Fruit fly (Drosophila melanogaster) whole organism, pupa: ENCODE data around the gene CG9917.

Source experiments
- CG10348 ChIP-seq: fragments of 200-800 bp; sonication (Bioruptor generic); IDR thresholded peaks from 2 replicates; pipeline ENCODE4 v1.3.6; 2022; ENCODE audit warnings: missing biosample characterization, missing genetic modification characterization
- CG12605 ChIP-seq: fragments of 200-800 bp; sonication (Bioruptor generic); IDR thresholded peaks from 2 replicates; pipeline ENCODE4 v1.3.6; 2022; ENCODE audit warnings: missing biosample characterization, missing genetic modification characterization
- CG13204 ChIP-seq: fragments of 200-800 bp; sonication (Bioruptor generic); optimal IDR thresholded peaks from 2 replicates; lab custom pipeline; 2018; ENCODE audit warnings: missing biosample characterization, mild to moderate bottlenecking, missing genetic modification characterization, moderate library complexity
- CG14655 ChIP-seq: fragments of 200-800 bp; sonication (Bioruptor generic); optimal IDR thresholded peaks from 3 replicates; lab custom pipeline; 2017; ENCODE audit warnings: mild to moderate bottlenecking, missing biosample characterization, missing genetic modification reagents, missing genetic modification characterization
- CG15710 ChIP-seq: fragments of 200-800 bp; sonication (Bioruptor generic); optimal IDR thresholded peaks from 2 replicates; lab custom pipeline; 2018; ENCODE audit warnings: missing biosample characterization, mild to moderate bottlenecking, missing genetic modification characterization, moderate library complexity
- CG17806 ChIP-seq: fragments of 200-800 bp; sonication (Bioruptor generic); optimal IDR thresholded peaks from 2 replicates; lab custom pipeline; 2018; ENCODE audit warnings: missing biosample characterization, mild to moderate bottlenecking, missing genetic modification characterization, moderate library complexity
- CG32121 ChIP-seq: fragments of 200-800 bp; sonication (Bioruptor generic); IDR thresholded peaks from 2 replicates; pipeline ENCODE4 v1.3.6; 2022; ENCODE audit warnings: missing biosample characterization, missing genetic modification characterization
- CG34367 ChIP-seq: fragments of 200-800 bp; sonication (Bioruptor generic); optimal IDR thresholded peaks from 2 replicates; lab custom pipeline; 2018; ENCODE audit warnings: missing biosample characterization, mild to moderate bottlenecking, missing genetic modification characterization
- CG4496 ChIP-seq: fragments of 200-800 bp; sonication (Bioruptor generic); IDR thresholded peaks from 3 replicates; pipeline ENCODE4 v1.3.6; 2022; ENCODE audit warnings: missing biosample characterization, missing genetic modification characterization
- CG8159 ChIP-seq: fragments of 200-800 bp; sonication (Bioruptor generic); optimal IDR thresholded peaks from 3 replicates; lab custom pipeline; 2018; ENCODE audit warnings: missing biosample characterization, mild to moderate bottlenecking, missing genetic modification characterization, moderate library complexity
- CG8301 ChIP-seq: fragments of 200-800 bp; sonication (Bioruptor generic); optimal IDR thresholded peaks from 2 replicates; lab custom pipeline; 2018; ENCODE audit warnings: missing biosample characterization, mild to moderate bottlenecking, missing genetic modification characterization
- CG9948 ChIP-seq: fragments of 200-800 bp; sonication (Bioruptor generic); optimal IDR thresholded peaks from 2 replicates; lab custom pipeline; 2018; ENCODE audit warnings: missing biosample characterization, mild to moderate bottlenecking, missing genetic modification characterization, moderate library complexity
- D1 ChIP-seq: fragments of 200-800 bp; sonication (Bioruptor generic); optimal IDR thresholded peaks from 2 replicates; lab custom pipeline; 2018; ENCODE audit warnings: missing biosample characterization, mild to moderate bottlenecking, missing genetic modification characterization, moderate library complexity
- EcR ChIP-seq: fragments of 200-800 bp; sonication (Bioruptor generic); optimal IDR thresholded peaks from 3 replicates; lab custom pipeline; 2019; ENCODE audit warnings: missing biosample characterization, missing genetic modification characterization, mild to moderate bottlenecking, moderate library complexity, missing genetic modification reagents
- Ets98B ChIP-seq: fragments of 200-800 bp; sonication (Bioruptor generic); IDR thresholded peaks from 2 replicates; pipeline ENCODE4 v1.3.6; 2022; ENCODE audit warnings: missing biosample characterization, missing genetic modification characterization
- Pif1A ChIP-seq: fragments of 200-800 bp; sonication (Bioruptor generic); optimal IDR thresholded peaks from 3 replicates; lab custom pipeline; 2016; ENCODE audit warnings: missing biosample characterization, missing genetic modification characterization
- Pif1B ChIP-seq: fragments of 200-800 bp; sonication (Bioruptor generic); optimal IDR thresholded peaks from 3 replicates; lab custom pipeline; 2016; ENCODE audit warnings: missing biosample characterization, missing genetic modification characterization
- Snoo ChIP-seq: fragments of 200-800 bp; sonication (Bioruptor generic); optimal IDR thresholded peaks from 3 replicates; lab custom pipeline; 2017; ENCODE audit warnings: missing biosample characterization, mild to moderate bottlenecking, missing genetic modification characterization, inconsistent platforms
- fd96Ca ChIP-seq: fragments of 200-800 bp; sonication (Bioruptor generic); IDR thresholded peaks from 3 replicates; pipeline ENCODE4 v1.3.6; 2022; ENCODE audit warnings: missing biosample characterization, missing genetic modification characterization
- gl ChIP-seq: fragments of 200-800 bp; sonication (Bioruptor generic); optimal IDR thresholded peaks from 2 replicates; lab custom pipeline; 2018; ENCODE audit warnings: missing biosample characterization, mild to moderate bottlenecking, missing genetic modification characterization
- rn ChIP-seq: fragments of 200-800 bp; sonication (Bioruptor generic); IDR thresholded peaks from 2 replicates; pipeline ENCODE4 v1.3.6; 2022; ENCODE audit warnings: missing biosample characterization, missing genetic modification characterization

CG9917 gene

dm6 chrX:16323536-16323935, 505 bp upstream of the CG9917 start:
- TF ChIP-seq CG8301 (tag; lab: Kevin White, UChicago) (no peak), CG4496 (GFP tag; lab: Robert Waterston, UW) (no peak), CG12605 (no peak), CG10348 (GFP tag; lab: Robert Waterston, UW) (no peak), CG8159 (tag; lab: Kevin White, UChicago) (no peak), gl (tag; lab: Kevin White, UChicago) (no peak), EcR (GFP tag; lab: Kevin White, UChicago) (no peak), Ets98B (GFP tag; lab: Robert Waterston, UW) (no peak), CG34367 (tag; lab: Kevin White, UChicago) (no peak), fd96Ca (GFP tag; lab: Robert Waterston, UW) (no peak), D1 (tag; lab: Kevin White, UChicago) (no peak), CG9948 (no peak)

dm6 chrX:16321037-16321436, 2.0 kb downstream of the CG9917 start:
- TF ChIP-seq Pif1B (GFP tag; lab: Kevin White, UChicago) (no peak), CG34367 (tag; lab: Kevin White, UChicago) (no peak), gl (tag; lab: Kevin White, UChicago) (no peak)
- TF ChIP-seq, all 21 proteins: peak for 0

DNA sequence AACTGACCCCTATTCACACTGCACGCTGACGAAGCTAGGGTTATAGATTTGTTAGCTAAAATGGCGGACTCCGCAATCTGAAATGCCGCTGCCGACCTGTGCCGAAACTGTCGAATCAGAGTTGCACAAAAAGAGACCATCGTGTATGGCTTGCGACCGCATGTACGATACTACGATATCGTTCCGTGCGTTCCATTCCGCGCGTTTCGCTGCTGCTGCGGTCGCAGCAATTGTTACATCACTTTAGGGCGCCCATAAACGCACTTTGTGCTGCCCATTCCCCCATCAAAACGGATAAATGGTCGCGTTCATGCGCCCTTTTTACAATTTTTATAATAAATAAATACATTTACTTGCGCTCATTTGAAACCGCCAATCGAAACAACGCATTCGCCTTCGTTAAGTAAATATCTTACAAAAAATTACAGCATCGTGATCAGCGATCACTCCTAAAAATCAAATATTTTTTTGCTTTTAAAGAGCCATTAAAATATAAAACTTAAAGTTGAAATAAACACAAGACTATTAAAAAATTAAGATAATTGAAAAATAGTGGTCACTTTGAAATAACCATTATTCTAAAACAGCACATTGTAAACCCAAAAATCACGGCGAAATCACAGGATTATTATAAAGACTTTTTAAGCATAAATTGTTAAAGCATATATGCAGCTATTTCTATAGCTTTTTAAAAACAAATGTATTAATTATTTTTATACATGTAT, 2.7 kb downstream of the CG9917 start, which contains the start of gene Cyp1:
Gene Cyp1, minus strand, starts transcription at position 174 of the 725 bp plus-strand sequence.
- TF ChIP-seq rn (GFP tag; lab: Robert Waterston, UW) (no peak), fd96Ca (GFP tag; lab: Robert Waterston, UW) (peak; percentile 59; the same call in 2 of the 3 replicates), Ets98B (GFP tag; lab: Robert Waterston, UW) (peak; percentile 42), CG13204 (GFP tag; lab: Kevin White, UChicago) (no peak), CG10348 (GFP tag; lab: Robert Waterston, UW) (no peak), EcR (GFP tag; lab: Kevin White, UChicago) (peak; percentile 6), CG34367 (tag; lab: Kevin White, UChicago) (no peak), CG4496 (GFP tag; lab: Robert Waterston, UW) (peak; percentile 45; the same call in 1 of the 3 replicates), CG15710 (tag; lab: Kevin White, UChicago) (no peak), CG14655 (no peak), D1 (tag; lab: Kevin White, UChicago) (no peak), Pif1A (GFP tag; lab: Kevin White, UChicago) (no peak), gl (tag; lab: Kevin White, UChicago) (no peak), CG8159 (tag; lab: Kevin White, UChicago) (no peak), CG9948 (no peak), Snoo (peak; percentile 16), CG12605 (peak; percentile 50), Pif1B (GFP tag; lab: Kevin White, UChicago) (peak; percentile 44)

dm6 chrX:16319558-16319924, 3.5 kb downstream of the CG9917 start:
- TF ChIP-seq Ets98B (GFP tag; lab: Robert Waterston, UW): no peak
- no peak for TF ChIP-seq CG32121 (GFP tag; lab: Robert Waterston, UW)
- no peak for TF ChIP-seq CG13204 (GFP tag; lab: Kevin White, UChicago)
- TF ChIP-seq CG34367 (tag; lab: Kevin White, UChicago): no peak
- no peak for TF ChIP-seq Pif1A (GFP tag; lab: Kevin White, UChicago)
- no peak for TF ChIP-seq D1 (tag; lab: Kevin White, UChicago)
- TF ChIP-seq CG4496 (GFP tag; lab: Robert Waterston, UW): no peak
- no peak for TF ChIP-seq CG12605
- TF ChIP-seq, all 21 proteins: peak for 0

DNA sequence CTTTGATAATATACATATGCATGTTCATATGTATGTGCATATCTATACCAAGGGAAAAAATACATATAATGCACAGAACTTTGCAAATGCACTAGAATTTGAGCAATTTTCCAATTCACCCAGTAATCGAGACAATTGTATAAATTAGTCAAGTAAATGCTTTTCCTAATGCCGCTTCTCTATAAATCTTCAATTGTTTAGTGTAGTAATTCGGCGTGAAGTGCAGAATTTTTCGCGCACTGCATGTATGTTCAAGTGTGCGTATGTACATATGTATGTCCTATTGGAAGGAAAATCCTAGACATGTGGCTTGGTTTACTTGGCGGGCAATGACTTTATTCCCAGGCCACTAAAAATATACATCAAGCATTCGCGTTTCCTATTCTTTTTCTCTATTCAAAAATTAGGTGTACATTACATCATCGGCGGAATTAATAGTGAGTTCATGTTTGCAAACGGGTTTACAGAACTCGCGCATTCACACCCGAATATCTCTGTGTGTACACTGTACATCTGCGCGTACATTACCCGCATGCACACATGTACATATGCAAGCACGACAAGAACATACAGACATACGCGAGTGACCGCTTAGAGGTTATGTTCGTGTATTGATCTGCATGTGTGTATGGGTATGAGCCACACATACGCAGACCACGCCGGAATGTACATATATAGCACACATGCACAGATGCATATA, 4.0 kb downstream of the CG9917 start:
- TF ChIP-seq CG4496 (GFP tag; lab: Robert Waterston, UW) (peak; percentile 87), gl (tag; lab: Kevin White, UChicago) (no peak), CG8159 (tag; lab: Kevin White, UChicago) (peak; percentile 76), CG14655 (no peak), CG17806 (tag; lab: Kevin White, UChicago) (peak; percentile 77), CG12605 (peak; percentile 68), CG10348 (GFP tag; lab: Robert Waterston, UW) (no peak), CG15710 (tag; lab: Kevin White, UChicago) (peak; percentile 68), CG9948 (peak; percentile 79), Pif1B (GFP tag; lab: Kevin White, UChicago) (peak; percentile 86), CG32121 (GFP tag; lab: Robert Waterston, UW) (peak; percentile 48; the same call in 1 of the 2 replicates), Pif1A (GFP tag; lab: Kevin White, UChicago) (peak; percentile 82), EcR (GFP tag; lab: Kevin White, UChicago) (peak; percentile 94), CG13204 (GFP tag; lab: Kevin White, UChicago) (no peak), CG34367 (tag; lab: Kevin White, UChicago) (peak; percentile 71), Snoo (peak; percentile 39), rn (GFP tag; lab: Robert Waterston, UW) (peak; percentile 64), fd96Ca (GFP tag; lab: Robert Waterston, UW) (peak; percentile 83), CG8301 (tag; lab: Kevin White, UChicago) (peak; percentile 76), Ets98B (GFP tag; lab: Robert Waterston, UW) (peak; percentile 73)
